Worm (Caenorhabditis elegans) whole organism, L3 larva: Measurements from ENCODE around the gene lgc-49.

Experiments
- aly-2 ChIP-seq: fragments of 150-350 bp; optimal IDR thresholded peaks from 2 replicates; lab custom pipeline; 2014; ENCODE audit warnings: missing biosample characterization, missing genetic modification characterization
- ama-1 ChIP-seq: fragments of 150-350 bp; optimal IDR thresholded peaks from 2 replicates; lab custom pipeline; 2018
- ceh-16 ChIP-seq: sonication (generic microtip); optimal IDR thresholded peaks from 2 replicates; lab custom pipeline; 2017; ENCODE audit warnings: missing biosample characterization, missing genetic modification characterization
- ceh-82 ChIP-seq: fragments of 150-350 bp; optimal IDR thresholded peaks from 2 replicates; lab custom pipeline; 2014; ENCODE audit warnings: missing biosample characterization, missing genetic modification characterization
- daf-12 ChIP-seq: fragments of 150-350 bp; optimal IDR thresholded peaks from 2 replicates; lab custom pipeline; 2014; ENCODE audit warnings: missing biosample characterization, missing genetic modification reagents, missing genetic modification characterization
- egl-27 ChIP-seq: sonication (generic microtip); optimal IDR thresholded peaks from 4 replicates; lab custom pipeline; 2017; ENCODE audit warnings: missing biosample characterization, missing genetic modification reagents, missing genetic modification characterization
- elt-1 ChIP-seq: fragments of 150-350 bp; optimal IDR thresholded peaks from 2 replicates; lab custom pipeline; 2014; ENCODE audit warnings: missing biosample characterization, missing genetic modification characterization
- elt-2 ChIP-seq: sonication (generic microtip); optimal IDR thresholded peaks from 2 replicates; lab custom pipeline; 2016; ENCODE audit warnings: missing genetic modification reagents, mild to moderate bottlenecking, missing genetic modification characterization, missing compliant biosample characterization
- elt-3 ChIP-seq, 3 experiments: fragments of 150-350 bp in 1 of 3; sonication (generic microtip) in 2 of 3; optimal IDR thresholded peaks; 2 replicates in 2 of 3; 4 replicates in 1 of 3; lab custom pipeline; 2014 to 2017; ENCODE audit warnings: missing biosample characterization in 3 of 3, missing genetic modification characterization in 3 of 3
- eor-1 ChIP-seq, 2 experiments: fragments of 150-350 bp; optimal IDR thresholded peaks; 2 replicates each; lab custom pipeline; 2014 to 2018; ENCODE audit warnings: missing biosample characterization in 2 of 2, missing genetic modification characterization in 2 of 2
- fkh-10 ChIP-seq: sonication (generic microtip); optimal IDR thresholded peaks from 2 replicates; lab custom pipeline; 2017; ENCODE audit warnings: missing biosample characterization, missing genetic modification reagents, missing genetic modification characterization
- fkh-2 ChIP-seq: fragments of 150-350 bp; optimal IDR thresholded peaks from 2 replicates; lab custom pipeline; 2014; ENCODE audit warnings: missing biosample characterization, missing genetic modification reagents, missing genetic modification characterization
- hmg-11 ChIP-seq: sonication (generic microtip); optimal IDR thresholded peaks from 2 replicates; lab custom pipeline; 2016; ENCODE audit warnings: missing genetic modification characterization, missing compliant biosample characterization
- lin-15B ChIP-seq: fragments of 150-350 bp; optimal IDR thresholded peaks from 2 replicates; lab custom pipeline; 2014; ENCODE audit warnings: missing biosample characterization, missing genetic modification characterization
- lin-39 ChIP-seq: fragments of 150-350 bp; optimal IDR thresholded peaks from 2 replicates; lab custom pipeline; 2018; ENCODE audit warnings: missing biosample characterization, missing genetic modification reagents, missing genetic modification characterization
- mml-1 ChIP-seq: fragments of 150-350 bp; sonication (generic microtip); optimal IDR thresholded peaks from 3 replicates; lab custom pipeline; 2014; ENCODE audit warnings: missing biosample characterization, missing genetic modification characterization
- nfya-1 ChIP-seq: sonication (generic microtip); optimal IDR thresholded peaks from 2 replicates; lab custom pipeline; 2017; ENCODE audit warnings: missing genetic modification characterization, mild to moderate bottlenecking, missing compliant biosample characterization, antibody characterized with exemption, moderate library complexity; ENCODE audit not compliant: insufficient read depth
- nhr-23 ChIP-seq: fragments of 150-350 bp; optimal IDR thresholded peaks from 2 replicates; lab custom pipeline; 2014; ENCODE audit warnings: missing biosample characterization, missing genetic modification reagents, missing genetic modification characterization
- nhr-237 ChIP-seq: fragments of 150-350 bp; optimal IDR thresholded peaks from 2 replicates; lab custom pipeline; 2014; ENCODE audit warnings: missing biosample characterization, missing genetic modification characterization
- nhr-25 ChIP-seq: sonication (generic microtip); optimal IDR thresholded peaks from 2 replicates; lab custom pipeline; 2017; ENCODE audit warnings: missing biosample characterization, missing genetic modification characterization
- nhr-28 ChIP-seq: fragments of 150-350 bp; optimal IDR thresholded peaks from 2 replicates; lab custom pipeline; 2014; ENCODE audit warnings: missing biosample characterization, missing genetic modification characterization
- nhr-43 ChIP-seq: sonication (generic microtip); optimal IDR thresholded peaks from 2 replicates; lab custom pipeline; 2016; ENCODE audit warnings: mild to moderate bottlenecking, missing genetic modification characterization, missing compliant biosample characterization; ENCODE audit not compliant: poor library complexity, severe bottlenecking
- nhr-67 ChIP-seq: fragments of 150-350 bp; optimal IDR thresholded peaks from 2 replicates; lab custom pipeline; 2014; ENCODE audit warnings: missing biosample characterization, missing genetic modification characterization
- nhr-77 ChIP-seq: fragments of 150-350 bp; optimal IDR thresholded peaks from 2 replicates; lab custom pipeline; 2014; ENCODE audit warnings: missing biosample characterization, missing genetic modification characterization
- pha-4 ChIP-seq: fragments of 150-350 bp; optimal IDR thresholded peaks from 2 replicates; lab custom pipeline; 2014; ENCODE audit warnings: missing biosample characterization, missing genetic modification reagents, missing genetic modification characterization
- pqm-1 ChIP-seq: fragments of 150-350 bp; optimal IDR thresholded peaks from 2 replicates; lab custom pipeline; 2017; ENCODE audit warnings: missing biosample characterization, missing genetic modification characterization, inconsistent platforms
- skn-1 ChIP-seq: fragments of 150-350 bp; optimal IDR thresholded peaks from 2 replicates; lab custom pipeline; 2014; ENCODE audit warnings: missing biosample characterization, missing genetic modification characterization
- snpc-4 ChIP-seq: fragments of 150-350 bp; optimal IDR thresholded peaks from 2 replicates; lab custom pipeline; 2014; ENCODE audit warnings: missing biosample characterization, missing genetic modification characterization
- tbx-2 ChIP-seq: sonication (generic microtip); optimal IDR thresholded peaks from 2 replicates; lab custom pipeline; 2016; ENCODE audit warnings: mild to moderate bottlenecking, missing genetic modification characterization, missing compliant biosample characterization
- unc-62 ChIP-seq: fragments of 150-350 bp; sonication (generic microtip); optimal IDR thresholded peaks from 4 replicates; lab custom pipeline; 2014; ENCODE audit warnings: missing biosample characterization, missing genetic modification reagents, missing genetic modification characterization
- ztf-11 ChIP-seq: fragments of 150-350 bp; optimal IDR thresholded peaks from 2 replicates; lab custom pipeline; 2014; ENCODE audit warnings: missing biosample characterization, missing genetic modification characterization
- ztf-4 ChIP-seq: fragments of 150-350 bp; optimal IDR thresholded peaks from 2 replicates; lab custom pipeline; 2014; ENCODE audit warnings: missing biosample characterization, missing genetic modification characterization

Gene lgc-49

ce11 chrV:11182925-11183324 is 8.2 kb upstream of the lgc-49 start, which contains the start of gene cnc-10:
Gene cnc-10, plus strand, starts transcription at chrV:11183225.
- TF ChIP-seq nfya-1 (tag; lab: Kevin White, UChicago) (no peak), elt-3 (tag; optimal IDR thresholded peaks at IDR 0.05; lab: Kevin White, UChicago) (no peak), elt-1 (tag; lab: Kevin White, UChicago) (no peak), snpc-4 (tag; lab: Kevin White, UChicago) (no peak), lin-39 (tag; lab: Kevin White, UChicago) (no peak), fkh-10 (no peak), tbx-2 (no peak), ztf-11 (tag; lab: Kevin White, UChicago) (no peak), ztf-4 (tag; lab: Kevin White, UChicago) (no peak), fkh-2 (tag; lab: Kevin White, UChicago) (no peak), nhr-77 (tag; lab: Kevin White, UChicago) (no peak), elt-2 (tag; lab: Kevin White, UChicago) (no peak), unc-62 (GFP tag; lab: Kevin White, UChicago) (no peak), nhr-23 (tag; lab: Kevin White, UChicago) (no peak), lin-15B (no peak), nhr-28 (no peak), nhr-67 (tag; lab: Kevin White, UChicago) (no peak)

- TF ChIP-seq hmg-11 (tag; lab: Kevin White, UChicago), result no peak
- TF ChIP-seq ceh-16, result no peak
- no peak for TF ChIP-seq pqm-1 (tag; lab: Kevin White, UChicago)
- no peak for TF ChIP-seq daf-12 (tag; lab: Kevin White, UChicago)
- TF ChIP-seq eor-1 (tag; optimal IDR thresholded peaks at IDR 0.05; lab: Kevin White, UChicago), result no peak
- TF ChIP-seq ama-1 (lab: Kevin White, UChicago), result no peak
- TF ChIP-seq aly-2 (tag; lab: Kevin White, UChicago), result no peak
- TF ChIP-seq egl-27 (tag; lab: Kevin White, UChicago), result no peak
- no peak for TF ChIP-seq tbx-2
Measured at ce11 chrV:11196109-11196508, 5.0 kb downstream of the lgc-49 start, which contains the start of gene clc-6. Gene clc-6, minus strand, starts transcription at chrV:11196209.

DNA sequence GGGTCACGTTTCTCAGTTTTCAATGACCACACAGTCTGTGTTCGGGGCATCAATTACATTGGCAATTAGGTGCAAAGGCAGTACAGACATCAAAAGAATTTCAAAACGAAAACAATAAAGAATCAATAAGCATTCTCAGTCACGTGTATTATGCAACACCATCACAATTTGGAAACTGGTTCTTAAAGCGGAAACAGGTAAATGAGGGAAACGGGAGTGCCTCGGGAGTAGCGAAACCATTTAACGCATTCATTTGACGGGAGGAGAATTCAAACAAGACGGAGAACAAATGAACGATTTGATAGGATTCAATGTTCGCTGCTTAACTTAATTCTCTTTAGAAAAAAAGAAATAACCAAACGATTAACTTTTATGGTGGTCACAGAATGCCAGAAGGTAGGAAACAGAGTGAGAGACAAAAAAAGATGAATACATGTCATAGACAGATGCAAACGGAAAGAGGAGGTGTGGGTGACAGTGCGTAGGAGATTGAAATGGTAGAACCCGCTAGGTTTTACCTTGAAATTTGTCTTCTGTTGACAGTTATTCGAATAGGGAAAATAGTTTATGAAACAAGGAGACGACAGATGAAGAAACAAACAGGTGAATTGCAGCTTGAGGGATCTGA is 5.7 kb downstream of the lgc-49 start:
- TF ChIP-seq ztf-4 (tag; lab: Kevin White, UChicago) (no peak), nhr-25 (tag; lab: Kevin White, UChicago) (peak; percentile 56), nhr-43 (tag; lab: Kevin White, UChicago) (peak; percentile 12), nhr-23 (tag; lab: Kevin White, UChicago) (peak; percentile 22)

ce11 chrV:11198094-11198493 is 7.0 kb downstream of the lgc-49 start:
- TF ChIP-seq nhr-237 (no peak), nhr-25 (tag; lab: Kevin White, UChicago) (peak; percentile 50), nhr-23 (tag; lab: Kevin White, UChicago) (peak; percentile 23)

ce11 chrV:11199497-11199896 is 8.4 kb downstream of the lgc-49 start:
- TF ChIP-seq nhr-43 (tag; lab: Kevin White, UChicago) (peak; percentile 14), nhr-25 (tag; lab: Kevin White, UChicago) (peak; percentile 36), pqm-1 (tag; lab: Kevin White, UChicago) (no peak)

DNA sequence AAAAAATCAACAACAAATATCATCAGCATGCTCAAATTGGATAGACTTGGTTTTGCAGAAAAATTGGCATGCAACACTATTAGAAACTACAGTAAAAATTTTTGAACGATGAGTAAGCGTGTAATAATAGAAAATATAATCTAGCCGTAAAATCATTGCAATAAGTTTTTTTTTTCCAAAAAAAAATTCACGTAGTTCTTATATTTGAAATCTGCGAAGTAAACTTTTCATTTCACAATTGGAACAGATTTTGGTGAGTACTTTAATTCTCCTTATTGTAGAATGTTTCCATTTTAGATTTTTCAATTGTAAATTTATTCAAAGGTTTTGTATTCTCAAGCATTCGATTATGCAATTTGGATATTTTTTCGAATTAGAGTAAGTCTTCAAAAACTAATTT is 9.2 kb downstream of the lgc-49 start, which contains the start of gene K10D6.3:
Gene K10D6.3, plus strand, starts transcription at position 301 of the 400 bp plus-strand sequence.
- TF ChIP-seq elt-1 (tag; lab: Kevin White, UChicago) (no peak), skn-1 (no peak), nhr-77 (tag; lab: Kevin White, UChicago) (no peak), ceh-82 (tag; lab: Kevin White, UChicago) (no peak), mml-1 (tag; lab: Kevin White, UChicago) (no peak), ceh-16 (no peak), pha-4 (tag; lab: Kevin White, UChicago) (no peak), aly-2 (tag; lab: Kevin White, UChicago) (no peak), pqm-1 (tag; lab: Kevin White, UChicago) (no peak), nhr-67 (tag; lab: Kevin White, UChicago) (no peak), lin-15B (no peak), nhr-23 (tag; lab: Kevin White, UChicago) (no peak), nhr-237 (no peak)
